Fruit fly (Drosophila melanogaster) whole organism, embryonic: ENCODE measurements around the gene CG14631.

Source experiments
- Atf3 ChIP-seq: fragments of 200-800 bp; sonication (Bioruptor generic); optimal IDR thresholded peaks from 3 replicates; lab custom pipeline; 2016; ENCODE audit warnings: missing biosample characterization, missing genetic modification characterization
- CG10565 ChIP-seq: fragments of 200-800 bp; sonication (Bioruptor generic); optimal IDR thresholded peaks from 3 replicates; lab custom pipeline; 2016; ENCODE audit warnings: missing biosample characterization, mild to moderate bottlenecking, missing genetic modification characterization
- jigr1 ChIP-seq: fragments of 200-800 bp; sonication (Bioruptor generic); IDR thresholded peaks from 3 replicates; pipeline ENCODE4 v1.3.6; 2022; ENCODE audit warnings: missing biosample characterization, missing genetic modification characterization

dm6 chrX:1056338-1056737, 44.5 kb downstream of the CG14631 start:
- TF ChIP-seq Atf3 (GFP tag; lab: Kevin White, UChicago) (no peak), jigr1 (GFP tag; lab: Robert Waterston, UW) (no peak), CG10565 (GFP tag; lab: Kevin White, UChicago) (no peak)
